Worm (Caenorhabditis elegans): ENCODE results near the gene F45D3.4.

F45D3.4 gene

DNA sequence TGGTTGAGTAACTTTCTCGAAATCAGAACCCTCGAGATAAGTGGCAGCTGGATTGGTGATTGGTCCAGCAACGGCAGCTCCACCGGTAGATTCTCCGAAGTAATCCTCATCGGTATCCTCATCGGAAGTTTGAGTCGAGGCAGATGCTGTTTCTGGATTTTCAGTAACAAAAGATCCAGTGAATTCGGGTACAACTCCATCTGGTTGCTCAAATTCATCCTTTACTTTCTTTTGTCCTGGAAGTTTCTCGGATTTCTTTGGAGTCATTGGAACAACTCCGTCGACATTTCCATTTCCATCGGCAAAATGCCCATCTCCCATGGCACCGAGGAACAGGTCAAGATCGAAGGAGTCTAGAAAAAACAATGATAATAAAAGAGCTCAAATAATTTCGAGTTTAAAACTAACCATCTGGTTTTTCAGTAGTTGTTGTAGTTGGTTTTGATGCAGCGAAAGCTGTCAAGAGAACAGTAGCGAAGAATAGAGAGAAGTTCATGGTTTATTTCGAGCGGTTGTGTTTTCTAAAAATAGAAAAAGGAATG is at the start of gene F45D3.4:
Gene F45D3.4, minus strand, starts transcription at position 521 of the 542 bp plus-strand sequence.
- TF ChIP-seq nhr-23 (tag; optimal IDR thresholded peaks at IDR 0.05), result no peak
- TF ChIP-seq nhr-25 (tag; optimal IDR thresholded peaks at IDR 0.05), result peak; percentile 2
- TF ChIP-seq pqm-1 (tag; optimal IDR thresholded peaks at IDR 0.05), result no peak
- TF ChIP-seq lin-39 (tag; optimal IDR thresholded peaks at IDR 0.05), result peak; percentile 41
- TF ChIP-seq nhr-43 (tag; optimal IDR thresholded peaks at IDR 0.05; ENCODE audit: poor library complexity, severe bottlenecking), result no peak
- TF ChIP-seq ceh-82 (tag; optimal IDR thresholded peaks at IDR 0.05), result no peak
- no peak for TF ChIP-seq R02D3.7 (tag; optimal IDR thresholded peaks at IDR 0.05)
- TF ChIP-seq egl-5 (tag; optimal IDR thresholded peaks at IDR 0.05), result no peak
- TF ChIP-seq ztf-11 (tag; optimal IDR thresholded peaks at IDR 0.05), result no peak
- TF ChIP-seq hmg-11 (tag; optimal IDR thresholded peaks at IDR 0.05), result no peak
- no peak for TF ChIP-seq nhr-237 (tag; optimal IDR thresholded peaks at IDR 0.05)
- no peak for TF ChIP-seq nfya-1 (tag; optimal IDR thresholded peaks at IDR 0.05; ENCODE audit: insufficient read depth)
- no peak for TF ChIP-seq ztf-4 (tag; optimal IDR thresholded peaks at IDR 0.05)
- peak; percentile 90 for TF ChIP-seq ama-1 (optimal IDR thresholded peaks at IDR 0.05)

DNA sequence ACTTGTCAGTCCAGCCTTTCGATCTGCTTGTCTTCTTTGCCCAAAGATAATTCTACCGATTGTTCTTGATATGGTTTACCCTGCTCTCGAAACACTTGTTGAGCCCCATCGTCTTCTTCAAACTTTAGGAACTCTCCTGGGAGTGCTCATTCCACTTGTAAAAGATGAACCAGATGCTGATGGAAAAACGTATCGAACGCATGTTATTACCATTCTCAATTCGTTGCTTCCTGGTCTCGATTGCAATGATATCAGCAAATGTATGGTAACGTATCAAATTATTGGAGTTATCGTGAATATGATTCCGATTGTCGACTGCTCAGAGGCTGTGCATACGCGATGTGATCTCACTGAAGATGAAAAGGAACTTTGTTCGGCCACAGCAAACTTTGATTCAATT is 48.8 kb upstream of the F45D3.4 start:
- TF ChIP-seq egl-27 (tag; optimal IDR thresholded peaks at IDR 0.05), result no peak
- no peak for TF ChIP-seq lin-15B (tag; optimal IDR thresholded peaks at IDR 0.05)
- TF ChIP-seq mdl-1 (tag; optimal IDR thresholded peaks at IDR 0.05), result no peak
- no peak for TF ChIP-seq ztf-11 (tag; optimal IDR thresholded peaks at IDR 0.05)
- no peak for TF ChIP-seq fos-1 (tag; optimal IDR thresholded peaks at IDR 0.05)
- no peak for TF ChIP-seq tbx-2 (tag; optimal IDR thresholded peaks at IDR 0.05)
- no peak for TF ChIP-seq nhr-76 (tag; optimal IDR thresholded peaks at IDR 0.05)
- TF ChIP-seq lin-39 (tag; optimal IDR thresholded peaks at IDR 0.05), result no peak
- no peak for TF ChIP-seq ceh-9 (tag; optimal IDR thresholded peaks at IDR 0.05)

DNA sequence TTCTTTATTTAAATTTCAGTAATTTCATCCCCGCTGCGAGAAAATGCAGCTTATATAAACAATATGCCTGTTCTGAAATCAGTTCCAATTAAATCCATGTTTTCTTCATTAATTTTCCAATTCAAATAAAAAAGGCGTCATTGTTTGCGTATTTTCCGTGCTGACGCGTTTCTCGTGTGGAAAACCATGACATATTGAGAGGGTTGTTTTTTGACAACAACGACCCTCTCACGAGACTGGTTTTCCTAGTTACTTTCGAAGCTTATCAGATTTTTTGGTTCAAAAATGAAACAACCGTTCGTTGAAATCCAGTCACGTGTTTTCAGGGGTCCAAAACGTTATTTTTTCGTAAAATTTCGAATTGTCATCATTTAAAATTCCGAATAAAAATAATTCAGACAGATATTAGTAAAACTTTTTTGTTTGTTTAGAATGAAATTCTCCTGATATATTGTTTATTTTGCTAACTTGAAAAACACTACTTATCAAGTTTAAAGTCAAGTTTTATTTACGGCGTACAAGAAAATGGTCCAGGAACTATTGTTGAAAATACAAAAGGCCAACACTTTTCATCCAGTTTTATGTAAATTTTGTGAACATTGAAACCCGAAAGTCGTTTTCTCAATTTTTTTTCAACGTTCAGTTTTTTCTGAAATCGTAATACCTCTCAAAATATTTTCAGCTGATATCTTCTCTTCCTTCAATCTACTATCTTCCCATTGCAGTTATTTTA is 46.7 kb upstream of the F45D3.4 start, which contains the start of gene C14C10.5:
Gene C14C10.5, plus strand, starts transcription at position 683 of the 733 bp plus-strand sequence.
- TF ChIP-seq elt-2 (tag; optimal IDR thresholded peaks at IDR 0.05), result peak; percentile 16
- TF ChIP-seq zag-1 (tag; optimal IDR thresholded peaks at IDR 0.05), result no peak
- peak; percentile 55 for TF ChIP-seq pha-4 (tag; optimal IDR thresholded peaks at IDR 0.05)
- TF ChIP-seq sea-2 (GFP tag; optimal IDR thresholded peaks at IDR 0.05), result no peak
- peak; percentile 27 for TF ChIP-seq hmg-11 (tag; optimal IDR thresholded peaks at IDR 0.05)

- TF ChIP-seq hmg-11 (tag; optimal IDR thresholded peaks at IDR 0.05) (no peak), nfya-1 (tag; optimal IDR thresholded peaks at IDR 0.05; ENCODE audit: insufficient read depth) (peak; percentile 34), ceh-16 (tag; optimal IDR thresholded peaks at IDR 0.05) (no peak), pha-4 (tag; optimal IDR thresholded peaks at IDR 0.05) (no peak), elt-3 (tag; optimal IDR thresholded peaks at IDR 0.05) (no peak), ama-1 (optimal IDR thresholded peaks at IDR 0.05) (no peak)
Observed at ce11 chrV:12599110-12599509, 46.1 kb upstream of the F45D3.4 start, which contains the start of the genes C14C10.10 and ril-2. C14C10.10 (minus strand) TSS chrV:12599128. ril-2 (minus strand) TSS chrV:12599157.

DNA sequence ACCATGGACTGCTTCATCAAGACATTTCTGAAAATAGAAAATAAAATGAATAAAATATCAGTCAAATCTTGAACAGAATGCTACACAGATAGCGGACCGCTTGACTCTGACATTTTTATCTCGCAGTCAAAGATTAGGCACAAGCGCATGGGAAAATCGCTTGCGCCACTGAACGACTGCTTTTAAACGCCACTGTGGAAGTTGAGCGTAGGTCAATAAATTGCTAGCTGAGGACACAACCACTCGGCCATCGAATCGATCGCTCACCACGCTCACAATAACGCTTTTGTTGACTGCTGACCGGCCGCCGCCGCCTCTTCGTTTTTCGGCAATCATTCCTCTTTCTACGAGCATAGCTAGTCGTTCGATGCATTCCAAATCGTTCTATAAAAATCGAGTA is 43.8 kb upstream of the F45D3.4 start:
- TF ChIP-seq nhr-25 (tag; optimal IDR thresholded peaks at IDR 0.05) (peak; percentile 71), ztf-4 (tag; optimal IDR thresholded peaks at IDR 0.05) (no peak), nhr-76 (tag; optimal IDR thresholded peaks at IDR 0.05) (no peak), egl-5 (tag; optimal IDR thresholded peaks at IDR 0.05) (peak; percentile 77), nhr-28 (tag; optimal IDR thresholded peaks at IDR 0.05) (no peak), lsy-12 (tag; optimal IDR thresholded peaks at IDR 0.05) (peak; percentile 42), elt-1 (tag; optimal IDR thresholded peaks at IDR 0.05) (no peak), zag-1 (tag; optimal IDR thresholded peaks at IDR 0.05) (no peak), egl-27 (tag; optimal IDR thresholded peaks at IDR 0.05) (peak; percentile 34), hmg-11 (tag; optimal IDR thresholded peaks at IDR 0.05) (peak; percentile 41), nhr-12 (tag; optimal IDR thresholded peaks at IDR 0.05) (no peak), skn-1 (tag; optimal IDR thresholded peaks at IDR 0.05) (no peak), nhr-23 (tag; optimal IDR thresholded peaks at IDR 0.05) (peak; percentile 56), nfya-1 (tag; optimal IDR thresholded peaks at IDR 0.05; ENCODE audit: insufficient read depth) (peak; percentile 51), ztf-11 (tag; optimal IDR thresholded peaks at IDR 0.05) (no peak), elt-2 (tag; optimal IDR thresholded peaks at IDR 0.05) (peak; percentile 45), lin-39 (tag; optimal IDR thresholded peaks at IDR 0.05) (peak; percentile 57), tbx-2 (tag; optimal IDR thresholded peaks at IDR 0.05) (peak; percentile 16), aly-2 (tag; optimal IDR thresholded peaks at IDR 0.05) (no peak), nhr-43 (tag; optimal IDR thresholded peaks at IDR 0.05; ENCODE audit: poor library complexity, severe bottlenecking) (peak; percentile 19)
